Fruit fly (Drosophila melanogaster) whole organism, embryonic: Measurements from ENCODE around the gene Obp99a.

Experiments used
- Adf1 ChIP-seq: fragments of 200-800 bp; sonication (Bioruptor generic); IDR thresholded peaks from 2 replicates; pipeline ENCODE4 v1.3.6; 2022; ENCODE audit warnings: missing biosample characterization, missing genetic modification characterization
- BEAF-32 ChIP-seq: fragments of 200-800 bp; sonication (Bioruptor generic); optimal IDR thresholded peaks from 3 replicates; lab custom pipeline; 2017; ENCODE audit warnings: missing biosample characterization, missing genetic modification characterization, mild to moderate bottlenecking, moderate library complexity, missing genetic modification reagents
- C15 ChIP-seq: fragments of 200-800 bp; sonication (Bioruptor generic); IDR thresholded peaks from 3 replicates; pipeline ENCODE4 v1.3.6; 2022; ENCODE audit warnings: missing biosample characterization, missing genetic modification characterization
- CG10366 ChIP-seq: fragments of 200-800 bp; sonication (Bioruptor generic); IDR thresholded peaks from 2 replicates; pipeline ENCODE4 v1.3.6; 2022; ENCODE audit warnings: missing biosample characterization, missing genetic modification characterization
- CG10543 ChIP-seq: fragments of 200-800 bp; sonication (Bioruptor generic); optimal IDR thresholded peaks from 3 replicates; lab custom pipeline; 2017; ENCODE audit warnings: missing biosample characterization, mild to moderate bottlenecking, missing genetic modification characterization, moderate library complexity
- CG11398 ChIP-seq: fragments of 200-800 bp; sonication (Bioruptor generic); optimal IDR thresholded peaks from 2 replicates; lab custom pipeline; 2016; ENCODE audit warnings: missing biosample characterization, missing genetic modification characterization
- CG11504 ChIP-seq: fragments of 200-800 bp; sonication (Bioruptor generic); optimal IDR thresholded peaks from 3 replicates; lab custom pipeline; 2019; ENCODE audit warnings: missing biosample characterization, mild to moderate bottlenecking, missing genetic modification characterization, moderate library complexity
- CG11695 ChIP-seq: fragments of 200-800 bp; sonication (Bioruptor generic); IDR thresholded peaks from 3 replicates; pipeline ENCODE4 v1.3.6; 2022; ENCODE audit warnings: missing biosample characterization, missing genetic modification characterization
- CG16863 ChIP-seq: fragments of 200-800 bp; sonication (Bioruptor generic); optimal IDR thresholded peaks from 3 replicates; lab custom pipeline; 2016; ENCODE audit warnings: missing biosample characterization, missing genetic modification characterization
- CG1792 ChIP-seq: fragments of 200-800 bp; sonication (Bioruptor generic); optimal IDR thresholded peaks from 2 replicates; lab custom pipeline; 2016; ENCODE audit warnings: missing biosample characterization, missing genetic modification characterization
- CG18262 ChIP-seq: fragments of 200-800 bp; optimal IDR thresholded peaks from 3 replicates; lab custom pipeline; 2019; ENCODE audit warnings: missing biosample characterization, mild to moderate bottlenecking, missing genetic modification characterization, moderate library complexity
- CG30020 ChIP-seq: fragments of 200-800 bp; optimal IDR thresholded peaks from 2 replicates; lab custom pipeline; 2019; ENCODE audit warnings: missing biosample characterization, mild to moderate bottlenecking, missing genetic modification characterization, moderate library complexity
- CG31365 ChIP-seq: fragments of 200-800 bp; sonication (Bioruptor generic); optimal IDR thresholded peaks from 2 replicates; lab custom pipeline; 2018; ENCODE audit warnings: missing biosample characterization, mild to moderate bottlenecking, missing genetic modification characterization
- CG32532 ChIP-seq: fragments of 200-800 bp; sonication (Bioruptor generic); IDR thresholded peaks from 2 replicates; pipeline ENCODE4 v1.3.6; 2022; ENCODE audit warnings: missing biosample characterization, missing genetic modification characterization
- CG4282 ChIP-seq: fragments of 200-800 bp; sonication (Bioruptor generic); optimal IDR thresholded peaks from 2 replicates; lab custom pipeline; 2016; ENCODE audit warnings: missing biosample characterization, missing genetic modification characterization
- CG4360 ChIP-seq: fragments of 200-800 bp; sonication (Bioruptor generic); IDR thresholded peaks from 2 replicates; pipeline ENCODE4 v1.3.6; 2022; ENCODE audit warnings: missing biosample characterization, missing genetic modification characterization
- CG5180 ChIP-seq: fragments of 200-800 bp; sonication (Bioruptor generic); optimal IDR thresholded peaks from 3 replicates; lab custom pipeline; 2017; ENCODE audit warnings: missing biosample characterization, missing genetic modification characterization, mild to moderate bottlenecking, moderate library complexity, missing genetic modification reagents
- CG6254 ChIP-seq: fragments of 200-800 bp; sonication (Bioruptor generic); optimal IDR thresholded peaks from 3 replicates; lab custom pipeline; 2017; ENCODE audit warnings: mild to moderate bottlenecking, missing biosample characterization, missing genetic modification reagents, missing genetic modification characterization
- CG6854 ChIP-seq: fragments of 200-800 bp; sonication (Bioruptor generic); optimal IDR thresholded peaks from 3 replicates; lab custom pipeline; 2017; ENCODE audit warnings: missing biosample characterization, mild to moderate bottlenecking, missing genetic modification characterization
- CG9932 ChIP-seq: fragments of 200-800 bp; sonication (Bioruptor generic); IDR thresholded peaks from 2 replicates; pipeline ENCODE4 v1.3.6; 2022; ENCODE audit warnings: missing biosample characterization, missing genetic modification characterization
- CrebB ChIP-seq: fragments of 200-800 bp; sonication (Bioruptor generic); optimal IDR thresholded peaks from 3 replicates; lab custom pipeline; 2018; ENCODE audit warnings: missing biosample characterization, mild to moderate bottlenecking, missing genetic modification characterization
- Deaf1 ChIP-seq: fragments of 200-800 bp; optimal IDR thresholded peaks from 3 replicates; lab custom pipeline; 2019; ENCODE audit warnings: missing biosample characterization, mild to moderate bottlenecking, missing genetic modification characterization, moderate library complexity
- Dp ChIP-seq: fragments of 200-800 bp; sonication (Bioruptor generic); optimal IDR thresholded peaks from 2 replicates; lab custom pipeline; 2018; ENCODE audit warnings: missing biosample characterization, mild to moderate bottlenecking, missing genetic modification characterization, moderate library complexity
- Elba2 ChIP-seq: fragments of 200-800 bp; sonication (Bioruptor generic); optimal IDR thresholded peaks from 3 replicates; lab custom pipeline; 2016; ENCODE audit warnings: missing biosample characterization, missing genetic modification characterization
- Ets97D ChIP-seq: fragments of 200-800 bp; sonication (Bioruptor generic); optimal IDR thresholded peaks from 3 replicates; lab custom pipeline; 2016; ENCODE audit warnings: missing biosample characterization, missing genetic modification characterization
- HLHmδ ChIP-seq: fragments of 200-800 bp; sonication (Bioruptor generic); optimal IDR thresholded peaks from 2 replicates; lab custom pipeline; 2018; ENCODE audit warnings: missing biosample characterization, mild to moderate bottlenecking, missing genetic modification characterization, moderate library complexity
- Jarid2 ChIP-seq: fragments of 200-800 bp; sonication (Bioruptor generic); optimal IDR thresholded peaks from 3 replicates; lab custom pipeline; 2017; ENCODE audit warnings: mild to moderate bottlenecking, missing biosample characterization, missing genetic modification reagents, missing genetic modification characterization
- Lhr ChIP-seq: fragments of 200-800 bp; sonication (Bioruptor generic); optimal IDR thresholded peaks from 3 replicates; lab custom pipeline; 2017; ENCODE audit warnings: mild to moderate bottlenecking, missing biosample characterization, missing genetic modification reagents, missing genetic modification characterization
- MBD-R2 ChIP-seq: fragments of 200-800 bp; sonication (Bioruptor generic); IDR thresholded peaks from 2 replicates; pipeline ENCODE4 v1.3.6; 2022; ENCODE audit warnings: missing biosample characterization, missing genetic modification characterization
- Med ChIP-seq: fragments of 200-800 bp; sonication (Bioruptor generic); peaks from one replicate; lab custom pipeline; 2016; ENCODE audit warnings: missing biosample characterization, missing genetic modification characterization, mild to moderate bottlenecking, inconsistent platforms, moderate library complexity
- Rx ChIP-seq: fragments of 200-800 bp; sonication (Bioruptor generic); IDR thresholded peaks from 2 replicates; pipeline ENCODE4 v1.3.6; 2022; ENCODE audit warnings: missing biosample characterization, missing genetic modification characterization
- Spps ChIP-seq: fragments of 200-800 bp; sonication (Bioruptor generic); optimal IDR thresholded peaks from 2 replicates; lab custom pipeline; 2018; ENCODE audit warnings: missing biosample characterization, mild to moderate bottlenecking, missing genetic modification characterization
- ara ChIP-seq: fragments of 200-800 bp; sonication (Bioruptor generic); IDR thresholded peaks from 2 replicates; pipeline ENCODE4 v1.3.6; 2022; ENCODE audit warnings: missing biosample characterization, missing genetic modification characterization
- ash1 ChIP-seq: fragments of 200-800 bp; sonication (Bioruptor generic); optimal IDR thresholded peaks from 2 replicates; lab custom pipeline; 2018; ENCODE audit warnings: missing biosample characterization, mild to moderate bottlenecking, missing genetic modification characterization
- cg ChIP-seq: fragments of 200-800 bp; sonication (Bioruptor generic); optimal IDR thresholded peaks from 3 replicates; lab custom pipeline; 2019; ENCODE audit warnings: missing biosample characterization, mild to moderate bottlenecking, missing genetic modification characterization, moderate library complexity
- chif ChIP-seq, 2 experiments: fragments of 200-800 bp; sonication (Bioruptor generic); optimal IDR thresholded peaks; 3 replicates each; lab custom pipeline; 2016; ENCODE audit warnings: missing biosample characterization in 2 of 2, missing genetic modification characterization in 2 of 2
- chinmo ChIP-seq: fragments of 200-800 bp; sonication (Bioruptor generic); IDR thresholded peaks from 4 replicates; pipeline ENCODE4 v1.3.6; 2022; ENCODE audit warnings: missing biosample characterization, missing genetic modification characterization; ENCODE audit not compliant: partially characterized antibody
- dimm ChIP-seq: fragments of 200-800 bp; sonication (Bioruptor generic); IDR thresholded peaks from 2 replicates; pipeline ENCODE4 v1.3.6; 2022; ENCODE audit warnings: missing biosample characterization, missing genetic modification characterization
- eve ChIP-seq, 2 experiments: fragments of >200 bp; optimal IDR thresholded peaks; 2 replicates each; lab custom pipeline; 2017; ENCODE audit warnings: missing biosample characterization in 2 of 2, missing genetic modification characterization in 2 of 2
- hth ChIP-seq: fragments of >200 bp; optimal IDR thresholded peaks from 2 replicates; lab custom pipeline; 2017; ENCODE audit warnings: inconsistent platforms
- kni ChIP-seq: fragments of 200-800 bp; sonication (Bioruptor generic); optimal IDR thresholded peaks from 3 replicates; lab custom pipeline; 2017; ENCODE audit warnings: mild to moderate bottlenecking, missing biosample characterization, missing genetic modification reagents, missing genetic modification characterization
- knrl ChIP-seq: fragments of 200-800 bp; sonication (Bioruptor generic); IDR thresholded peaks from 3 replicates; pipeline ENCODE4 v1.3.6; 2022; ENCODE audit warnings: missing biosample characterization, missing genetic modification characterization; ENCODE audit not compliant: partially characterized antibody
- org-1 ChIP-seq: fragments of 200-800 bp; sonication (Bioruptor generic); optimal IDR thresholded peaks from 2 replicates; lab custom pipeline; 2017; ENCODE audit warnings: missing biosample characterization, missing genetic modification characterization
- pfk ChIP-seq: fragments of 200-800 bp; sonication (Bioruptor generic); optimal IDR thresholded peaks from 2 replicates; lab custom pipeline; 2018; ENCODE audit warnings: missing biosample characterization, mild to moderate bottlenecking, missing genetic modification characterization, moderate library complexity
- pum ChIP-seq: fragments of 200-800 bp; sonication (Bioruptor generic); optimal IDR thresholded peaks from 2 replicates; lab custom pipeline; 2016; ENCODE audit warnings: missing biosample characterization, missing genetic modification characterization
- scrt ChIP-seq: fragments of 200-800 bp; sonication (Bioruptor generic); optimal IDR thresholded peaks from 2 replicates; lab custom pipeline; 2018; ENCODE audit warnings: missing biosample characterization, mild to moderate bottlenecking, missing genetic modification characterization, moderate library complexity
- sob ChIP-seq: fragments of 200-800 bp; sonication (Bioruptor generic); IDR thresholded peaks from 2 replicates; pipeline ENCODE4 v1.3.6; 2022; ENCODE audit warnings: missing biosample characterization, missing genetic modification characterization
- trem ChIP-seq: fragments of 200-800 bp; optimal IDR thresholded peaks from 3 replicates; lab custom pipeline; 2019; ENCODE audit warnings: missing biosample characterization, mild to moderate bottlenecking, missing genetic modification characterization, moderate library complexity
- twi ChIP-seq: fragments of 200-800 bp; optimal IDR thresholded peaks from 2 replicates; lab custom pipeline; 2019; ENCODE audit warnings: missing biosample characterization, mild to moderate bottlenecking, missing genetic modification characterization, moderate library complexity
- unc-4 ChIP-seq: fragments of 200-800 bp; sonication (Bioruptor generic); IDR thresholded peaks from 2 replicates; pipeline ENCODE4 v1.3.6; 2022; ENCODE audit warnings: missing biosample characterization, missing genetic modification characterization; ENCODE audit not compliant: partially characterized antibody

Obp99a gene

DNA sequence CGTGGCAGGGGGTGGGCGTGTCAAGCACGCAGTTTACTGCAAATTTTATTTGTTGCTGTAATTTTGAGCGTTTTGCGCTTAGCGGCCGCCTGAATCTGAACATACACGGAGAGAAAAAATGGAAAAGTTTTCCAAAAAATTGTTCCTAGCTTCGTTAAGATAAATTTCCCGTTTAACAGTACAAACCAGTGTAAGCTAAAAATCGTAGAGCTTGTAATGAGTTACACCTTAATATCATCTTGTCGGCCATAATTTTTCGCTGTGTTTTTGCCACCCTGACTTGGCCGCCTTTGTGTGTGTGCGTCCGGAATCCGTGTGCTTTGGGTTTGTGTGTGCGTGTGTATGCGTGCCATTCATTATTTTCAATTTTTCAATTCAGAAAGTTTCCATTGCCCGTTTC, 20.0 kb upstream of the Obp99a start (continued):
- TF ChIP-seq Lhr (GFP tag; lab: Kevin White, UChicago) (no peak), pfk (no peak), C15 (GFP tag; lab: Robert Waterston, UW) (no peak)

DNA sequence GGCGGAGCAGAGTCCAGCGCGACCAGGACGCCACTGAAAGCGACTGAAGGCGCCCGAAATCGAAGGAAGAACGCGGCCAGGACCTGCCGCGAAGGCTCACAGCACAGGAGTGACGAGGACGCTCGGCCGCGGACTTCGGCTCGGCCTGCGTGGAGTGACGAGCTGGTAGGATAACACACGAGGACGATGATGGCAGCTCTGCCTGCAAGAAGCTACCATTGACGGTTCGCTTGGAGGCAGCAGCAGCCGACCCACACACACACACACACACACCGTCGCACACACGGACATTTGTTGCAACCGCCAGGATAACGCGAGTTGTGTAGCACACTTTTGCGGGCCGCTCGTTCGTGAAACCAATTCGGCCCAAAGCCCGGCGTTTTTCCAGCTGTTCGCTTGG, 11.5 kb upstream of the Obp99a start, which contains the start of gene Dop1R2:
Gene Dop1R2 (minus strand): TSS at position 35 of the 400 bp plus-strand sequence.
- TF ChIP-seq CG4282: no peak
- TF ChIP-seq ara (GFP tag; lab: Robert Waterston, UW): no peak
- no peak for TF ChIP-seq kni (GFP tag; lab: Kevin White, UChicago)
- TF ChIP-seq CG6854 (GFP tag; lab: Kevin White, UChicago): no peak
- no peak for TF ChIP-seq trem
- TF ChIP-seq Elba2 (GFP tag; lab: Kevin White, UChicago): no peak
- no peak for TF ChIP-seq twi (tag; lab: Kevin White, UChicago)
- TF ChIP-seq dimm (GFP tag; lab: Robert Waterston, UW): no peak
- TF ChIP-seq unc-4 (GFP tag; lab: Robert Waterston, UW): no peak
- peak; percentile 41 for TF ChIP-seq scrt (GFP tag; lab: Kevin White, UChicago)
- no peak for TF ChIP-seq pum (GFP tag; lab: Kevin White, UChicago)
- no peak for TF ChIP-seq CG11398 (GFP tag; lab: Kevin White, UChicago)
- TF ChIP-seq BEAF-32: no peak
- TF ChIP-seq Deaf1 (tag; lab: Kevin White, UChicago): peak; percentile 96
- no peak for TF ChIP-seq chif (GFP tag; optimal IDR thresholded peaks at IDR 0.05; lab: Kevin White, UChicago)
- TF ChIP-seq Ets97D (GFP tag; lab: Kevin White, UChicago): no peak
- TF ChIP-seq CG10366 (GFP tag; lab: Robert Waterston, UW): no peak
- TF ChIP-seq CrebB (tag; lab: Kevin White, UChicago): no peak
- TF ChIP-seq Med (GFP tag; lab: Kevin White, UChicago): peak; percentile 13
- no peak for TF ChIP-seq MBD-R2
- no peak for TF ChIP-seq CG18262 (tag; lab: Kevin White, UChicago)
- TF ChIP-seq knrl (GFP tag; lab: Robert Waterston, UW): no peak
- no peak for TF ChIP-seq CG4360 (GFP tag; lab: Robert Waterston, UW)
- TF ChIP-seq eve (GFP tag; optimal IDR thresholded peaks at IDR 0.05; lab: Kevin White, UChicago): no peak
- TF ChIP-seq CG11695 (GFP tag; lab: Robert Waterston, UW): no peak
- TF ChIP-seq Jarid2: peak; percentile 0
- TF ChIP-seq org-1 (GFP tag; lab: Kevin White, UChicago): no peak
- no peak for TF ChIP-seq ash1 (GFP tag; lab: Kevin White, UChicago)
- no peak for TF ChIP-seq Rx (GFP tag; lab: Robert Waterston, UW)
- TF ChIP-seq CG5180: peak; percentile 59
- TF ChIP-seq cg: peak; percentile 25
- no peak for TF ChIP-seq CG1792 (GFP tag; lab: Kevin White, UChicago)
- no peak for TF ChIP-seq CG16863 (GFP tag; lab: Kevin White, UChicago)
- TF ChIP-seq hth (lab: Kevin White, UChicago): no peak
- TF ChIP-seq sob (GFP tag; lab: Robert Waterston, UW): no peak
- no peak for TF ChIP-seq CG11504
- TF ChIP-seq CG9932 (GFP tag; lab: Robert Waterston, UW): peak; percentile 43
- TF ChIP-seq Spps (tag; lab: Kevin White, UChicago): no peak
- TF ChIP-seq CG6254 (GFP tag; lab: Kevin White, UChicago): no peak
- TF ChIP-seq Adf1 (GFP tag; lab: Robert Waterston, UW): peak; percentile 34; the same call in 1 of the 2 replicates
- TF ChIP-seq Dp: peak; percentile 18
- TF ChIP-seq chinmo (GFP tag; lab: Robert Waterston, UW): 0 out of 4 replicates have a peak, but pooled peaks have one; percentile 21
- TF ChIP-seq CG31365 (tag; lab: Kevin White, UChicago): no peak
- TF ChIP-seq CG30020 (tag; lab: Kevin White, UChicago): no peak
- peak; percentile 8 for TF ChIP-seq CG10543 (GFP tag; lab: Kevin White, UChicago)
- 0 out of 2 replicates have a peak, but pooled peaks have one; percentile 20 for TF ChIP-seq CG32532 (GFP tag; lab: Robert Waterston, UW)
- TF ChIP-seq HLHmδ (GFP tag; lab: Kevin White, UChicago): no peak
